Worm (Caenorhabditis elegans) whole organism, midembryonic: Measurements from ENCODE around the gene timm-17B.2.

Source experiments
- T22C8.4 ChIP-seq: fragments of 200-800 bp; sonication (Bioruptor generic); IDR thresholded peaks from 2 replicates; pipeline ENCODE4 v1.3.6; 2022; ENCODE audit warnings: missing genetic modification characterization, missing compliant biosample characterization
- flt-1 ChIP-seq: fragments of 200-800 bp; sonication (Bioruptor generic); IDR thresholded peaks from 2 replicates; pipeline ENCODE4 v1.3.6; 2022; ENCODE audit warnings: missing genetic modification characterization, missing compliant biosample characterization
- med-1 ChIP-seq: sonication (generic microtip); optimal IDR thresholded peaks from 2 replicates; lab custom pipeline; 2017; ENCODE audit warnings: missing genetic modification characterization, mild to moderate bottlenecking, missing compliant biosample characterization, antibody characterized with exemption, missing genetic modification reagents; ENCODE audit not compliant: insufficient read depth
- ref-1 ChIP-seq: fragments of 200-800 bp; sonication (Bioruptor generic); conservative IDR thresholded peaks from 2 replicates; pipeline ENCODE4 v1.3.6; 2022; ENCODE audit warnings: missing genetic modification reagents, missing genetic modification characterization, missing compliant biosample characterization
- tab-1 ChIP-seq: fragments of 200-800 bp; sonication (Bioruptor generic); IDR thresholded peaks from 2 replicates; pipeline ENCODE4 v1.3.6; 2022; ENCODE audit warnings: missing genetic modification characterization, missing compliant biosample characterization
- ztf-23 ChIP-seq: fragments of 200-800 bp; sonication (Bioruptor generic); IDR thresholded peaks from 2 replicates; pipeline ENCODE4 v1.3.6; 2022; ENCODE audit warnings: missing genetic modification reagents, missing genetic modification characterization, missing compliant biosample characterization

DNA sequence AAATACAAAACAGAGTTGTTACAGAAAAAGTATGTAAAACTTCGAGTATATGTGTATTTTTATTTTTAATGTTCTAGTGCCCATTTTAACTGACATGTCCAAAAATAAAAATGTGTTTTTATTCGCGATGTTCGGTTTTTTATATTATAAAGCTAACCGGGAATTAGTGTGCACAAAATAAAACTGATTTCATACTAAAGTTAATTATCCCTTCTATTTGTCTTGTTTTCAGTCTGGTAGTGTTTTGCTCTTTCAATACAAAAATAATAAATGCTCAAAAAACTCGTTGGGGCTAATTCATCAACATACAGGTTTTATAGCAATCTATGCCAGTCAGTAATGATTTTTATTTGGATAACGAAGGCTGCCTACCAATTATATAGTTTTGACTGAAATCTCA, 11.7 kb upstream of the timm-17B.2 start:
- no peak for TF ChIP-seq med-1 (GFP tag; lab: Kevin White, UChicago)
- no peak for TF ChIP-seq ref-1
- TF ChIP-seq flt-1 (GFP tag; lab: Robert Waterston, UW), result no peak
- no peak for TF ChIP-seq T22C8.4 (GFP tag; lab: Robert Waterston, UW)
- TF ChIP-seq ztf-23 (GFP tag; lab: Robert Waterston, UW), result no peak
- no peak for TF ChIP-seq tab-1 (GFP tag; lab: Robert Waterston, UW)
